Fruit fly (Drosophila melanogaster): ENCODE results near the gene Fdx2.

Gene Fdx2

DNA sequence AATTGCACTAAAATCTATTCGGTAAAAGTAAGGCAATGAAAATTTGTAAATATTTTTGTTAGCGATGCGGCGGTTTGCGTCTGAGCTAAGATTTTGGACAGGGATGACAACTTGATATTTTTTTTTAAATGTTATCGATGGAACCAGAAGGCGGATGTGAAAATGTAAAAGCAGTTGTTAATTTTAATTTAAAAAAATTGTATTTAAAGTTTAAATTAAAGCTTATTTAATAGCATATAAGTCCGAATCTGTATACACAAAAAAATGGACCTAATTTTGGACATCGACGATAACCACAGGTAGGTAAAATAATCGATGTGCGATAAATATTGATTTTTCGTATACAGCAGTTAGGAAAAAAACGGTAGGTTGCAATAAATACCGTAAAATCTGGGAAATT lies 29.9 kb upstream of the Fdx2 start, which contains the start of the genes CG11586 and VhaM9.7-a (continued):
- TF ChIP-seq Sox100B (GFP tag; optimal IDR thresholded peaks at IDR 0.05): no peak
- no peak for TF ChIP-seq CG5245 (GFP tag; optimal IDR thresholded peaks at IDR 0.05)
- TF ChIP-seq CG13123 (GFP tag; optimal IDR thresholded peaks at IDR 0.05): no peak
- TF ChIP-seq Ssrp (tag; optimal IDR thresholded peaks at IDR 0.05): no peak
- TF ChIP-seq insv (GFP tag; optimal IDR thresholded peaks at IDR 0.05): no peak
- TF ChIP-seq Sin3A (optimal IDR thresholded peaks at IDR 0.05): peak; percentile 19
- TF ChIP-seq CG6791 (GFP tag; IDR thresholded peaks at IDR 0.05; ENCODE audit: partially characterized antibody): no peak
- no peak for TF ChIP-seq Nf-YB (GFP tag; optimal IDR thresholded peaks at IDR 0.05)
- no peak; the same call in 1 of the 2 replicates for TF ChIP-seq nerfin-2 (GFP tag; IDR thresholded peaks at IDR 0.05; ENCODE audit: partially characterized antibody)
- TF ChIP-seq hkb (optimal IDR thresholded peaks at IDR 0.05): no peak
- TF ChIP-seq hkb (GFP tag; IDR thresholded peaks at IDR 0.05): no peak
- TF ChIP-seq CG7839 (tag; optimal IDR thresholded peaks at IDR 0.05): peak; percentile 26
- no peak for TF ChIP-seq CG2678 (tag; optimal IDR thresholded peaks at IDR 0.05)
- TF ChIP-seq CG16779 (GFP tag; IDR thresholded peaks at IDR 0.05): no peak
- TF ChIP-seq CG1602 (GFP tag; optimal IDR thresholded peaks at IDR 0.05): no peak
- TF ChIP-seq CG6175 (GFP tag; IDR thresholded peaks at IDR 0.05): no peak
- TF ChIP-seq pb (GFP tag; optimal IDR thresholded peaks at IDR 0.05): no peak
- TF ChIP-seq CG7556 (GFP tag; optimal IDR thresholded peaks at IDR 0.05): no peak
- no peak for TF ChIP-seq C15 (GFP tag; IDR thresholded peaks at IDR 0.05)
- TF ChIP-seq CG15073 (GFP tag; optimal IDR thresholded peaks at IDR 0.05): no peak
- TF ChIP-seq Tbp (GFP tag; optimal IDR thresholded peaks at IDR 0.05): no peak
- TF ChIP-seq oc (tag; optimal IDR thresholded peaks at IDR 0.05): no peak
- TF ChIP-seq CG11504 (tag; optimal IDR thresholded peaks at IDR 0.05): no peak
- peak; percentile 40 for TF ChIP-seq CG8290 (GFP tag; optimal IDR thresholded peaks at IDR 0.05)
- no peak for TF ChIP-seq CG8290 (tag; optimal IDR thresholded peaks at IDR 0.05)
- TF ChIP-seq CG6813 (GFP tag; optimal IDR thresholded peaks at IDR 0.05): no peak
- TF ChIP-seq toy (GFP tag; IDR thresholded peaks at IDR 0.05): no peak
- no peak for TF ChIP-seq CG12744 (GFP tag; optimal IDR thresholded peaks at IDR 0.05)
- TF ChIP-seq slp2 (GFP tag; optimal IDR thresholded peaks at IDR 0.05): no peak
- TF ChIP-seq Usf (GFP tag; optimal IDR thresholded peaks at IDR 0.05): no peak
- peak; percentile 73; the same call in 2 of the 3 replicates for TF ChIP-seq Doc3 (GFP tag; IDR thresholded peaks at IDR 0.05; ENCODE audit: partially characterized antibody)
- no peak for TF ChIP-seq trh (GFP tag; optimal IDR thresholded peaks at IDR 0.05)
- no peak for TF ChIP-seq bab2 (GFP tag; optimal IDR thresholded peaks at IDR 0.05)
- TF ChIP-seq CG10543 (GFP tag; optimal IDR thresholded peaks at IDR 0.05): no peak
- no peak for TF ChIP-seq ase (GFP tag; IDR thresholded peaks at IDR 0.05)
- TF ChIP-seq scrt (GFP tag; optimal IDR thresholded peaks at IDR 0.05): no peak
- TF ChIP-seq CG31224 (GFP tag; IDR thresholded peaks at IDR 0.05): no peak
- no peak for TF ChIP-seq Awh (GFP tag; IDR thresholded peaks at IDR 0.05)
- TF ChIP-seq CG2120 (GFP tag; optimal IDR thresholded peaks at IDR 0.05): peak; percentile 17
- TF ChIP-seq crol (GFP tag; IDR thresholded peaks at IDR 0.05): no peak
- no peak for TF ChIP-seq usp (GFP tag; optimal IDR thresholded peaks at IDR 0.05)
- TF ChIP-seq CG4730 (GFP tag; IDR thresholded peaks at IDR 0.05): no peak
- no peak for TF ChIP-seq Doc2 (GFP tag; IDR thresholded peaks at IDR 0.05)
- no peak for TF ChIP-seq wdn (GFP tag; IDR thresholded peaks at IDR 0.05)
- peak; percentile 84 for TF ChIP-seq YL-1 (GFP tag; optimal IDR thresholded peaks at IDR 0.05)
- TF ChIP-seq dan (GFP tag; IDR thresholded peaks at IDR 0.05): no peak
- no peak for TF ChIP-seq MESR4 (GFP tag; optimal IDR thresholded peaks at IDR 0.05)
- peak; percentile 21 for TF ChIP-seq CG7928 (GFP tag; optimal IDR thresholded peaks at IDR 0.05)
- TF ChIP-seq CG8359 (GFP tag; optimal IDR thresholded peaks at IDR 0.05; ENCODE audit: borderline replicate concordance): no peak
- TF ChIP-seq Hsf (GFP tag; optimal IDR thresholded peaks at IDR 0.05): peak; percentile 14
- TF ChIP-seq Hr78 (GFP tag; optimal IDR thresholded peaks at IDR 0.05): no peak
- no peak for TF ChIP-seq Fer2 (tag; optimal IDR thresholded peaks at IDR 0.05)
- no peak for TF ChIP-seq wek (GFP tag; optimal IDR thresholded peaks at IDR 0.05)
